Fruit fly (Drosophila melanogaster) whole organism, adult: ENCODE measurements around the gene CG13358.

ENCODE experiments used
- CG11617 ChIP-seq: fragments of 200-800 bp; sonication (Bioruptor generic); optimal IDR thresholded peaks from 2 replicates; lab custom pipeline; 2017; ENCODE audit warnings: mild to moderate bottlenecking, missing biosample characterization, missing genetic modification reagents, missing genetic modification characterization
- CG12768 ChIP-seq: fragments of 200-800 bp; sonication (Bioruptor generic); optimal IDR thresholded peaks from 2 replicates; lab custom pipeline; 2017; ENCODE audit warnings: missing biosample characterization, missing genetic modification characterization, mild to moderate bottlenecking, moderate library complexity, missing genetic modification reagents
- CG14711 ChIP-seq: fragments of 200-800 bp; sonication (Bioruptor generic); optimal IDR thresholded peaks from 2 replicates; lab custom pipeline; 2018; ENCODE audit warnings: missing biosample characterization, mild to moderate bottlenecking, missing genetic modification characterization, moderate library complexity
- CG1620 ChIP-seq: fragments of 200-800 bp; sonication (Bioruptor generic); optimal IDR thresholded peaks from 2 replicates; lab custom pipeline; 2016; ENCODE audit warnings: missing biosample characterization, missing genetic modification characterization
- CG33017 ChIP-seq: fragments of 200-800 bp; sonication (Bioruptor generic); optimal IDR thresholded peaks from 2 replicates; lab custom pipeline; 2018; ENCODE audit warnings: missing biosample characterization, mild to moderate bottlenecking, missing genetic modification characterization, moderate library complexity
- CG5204 ChIP-seq: fragments of 200-800 bp; sonication (Bioruptor generic); optimal IDR thresholded peaks from 2 replicates; lab custom pipeline; 2016; ENCODE audit warnings: missing biosample characterization, missing genetic modification characterization
- CG7045 ChIP-seq: fragments of 200-800 bp; sonication (Bioruptor generic); optimal IDR thresholded peaks from 2 replicates; lab custom pipeline; 2017; ENCODE audit warnings: missing biosample characterization, mild to moderate bottlenecking, missing genetic modification characterization
- CG7101 ChIP-seq: fragments of 200-800 bp; sonication (Bioruptor generic); optimal IDR thresholded peaks from 2 replicates; lab custom pipeline; 2018; ENCODE audit warnings: missing biosample characterization, mild to moderate bottlenecking, missing genetic modification characterization, moderate library complexity
- Clk ChIP-seq: fragments of 200-800 bp; sonication (Bioruptor generic); optimal IDR thresholded peaks from 2 replicates; lab custom pipeline; 2017; ENCODE audit warnings: missing biosample characterization, missing genetic modification characterization
- Crg-1 ChIP-seq: fragments of 200-800 bp; sonication (Bioruptor generic); optimal IDR thresholded peaks from 2 replicates; lab custom pipeline; 2016; ENCODE audit warnings: missing biosample characterization, missing genetic modification characterization
- Hr96 ChIP-seq: fragments of 200-800 bp; sonication (Bioruptor generic); optimal IDR thresholded peaks from 2 replicates; lab custom pipeline; 2016; ENCODE audit warnings: missing biosample characterization, missing genetic modification characterization
- Mnt ChIP-seq: fragments of 200-800 bp; sonication (Bioruptor generic); optimal IDR thresholded peaks from 2 replicates; lab custom pipeline; 2016; ENCODE audit warnings: missing biosample characterization, mild to moderate bottlenecking, missing genetic modification characterization
- bab1 ChIP-seq: fragments of 200-800 bp; sonication (Bioruptor generic); optimal IDR thresholded peaks from 3 replicates; lab custom pipeline; 2019; ENCODE audit warnings: missing biosample characterization, mild to moderate bottlenecking, missing genetic modification characterization, moderate library complexity
- cic ChIP-seq: fragments of 200-800 bp; sonication (Bioruptor generic); optimal IDR thresholded peaks from 2 replicates; lab custom pipeline; 2017; ENCODE audit warnings: missing biosample characterization, mild to moderate bottlenecking, missing genetic modification characterization, moderate library complexity
- cnc ChIP-seq, 2 experiments: fragments of >200 bp; optimal IDR thresholded peaks; 2 replicates each; lab custom pipeline; 2017
- kay ChIP-seq: fragments of 200-800 bp; sonication (Bioruptor generic); peaks from one replicate; lab custom pipeline; 2016; ENCODE audit warnings: missing biosample characterization, missing genetic modification characterization, borderline replicate concordance
- ovo ChIP-seq: fragments of 200-800 bp; sonication (Bioruptor generic); optimal IDR thresholded peaks from 2 replicates; lab custom pipeline; 2016; ENCODE audit warnings: missing biosample characterization, missing genetic modification characterization
- pad ChIP-seq: fragments of 200-800 bp; sonication (Bioruptor generic); optimal IDR thresholded peaks from 3 replicates; lab custom pipeline; 2017; ENCODE audit warnings: missing biosample characterization, missing genetic modification characterization, mild to moderate bottlenecking, moderate library complexity, missing genetic modification reagents
- tj ChIP-seq: fragments of 200-800 bp; sonication (Bioruptor generic); optimal IDR thresholded peaks from 3 replicates; lab custom pipeline; 2017; ENCODE audit warnings: missing biosample characterization, mild to moderate bottlenecking, missing genetic modification characterization, moderate library complexity
- toe ChIP-seq: fragments of 200-800 bp; sonication (Bioruptor generic); optimal IDR thresholded peaks from 2 replicates; lab custom pipeline; 2016; ENCODE audit warnings: missing biosample characterization, missing genetic modification characterization

Gene CG13358

dm6 chrX:824961-825360 is 20.2 kb upstream of the CG13358 start:
- TF ChIP-seq Hr96, result no peak
- TF ChIP-seq CG33017 (tag; lab: Kevin White, UChicago), result no peak
- no peak for TF ChIP-seq Crg-1 (GFP tag; lab: Kevin White, UChicago)
- no peak for TF ChIP-seq CG7101 (tag; lab: Kevin White, UChicago)
- TF ChIP-seq CG1620 (GFP tag; lab: Kevin White, UChicago), result no peak
- TF ChIP-seq CG14711 (tag; lab: Kevin White, UChicago), result no peak
- TF ChIP-seq CG7045, result no peak
- no peak for TF ChIP-seq ovo (GFP tag; lab: Kevin White, UChicago)
- no peak for TF ChIP-seq Clk (GFP tag; lab: Kevin White, UChicago)
- no peak for TF ChIP-seq tj (GFP tag; lab: Kevin White, UChicago)
- no peak for TF ChIP-seq cnc (optimal IDR thresholded peaks at IDR 0.05; lab: Kevin White, UChicago)
- no peak for TF ChIP-seq cic (GFP tag; lab: Kevin White, UChicago)
- no peak for TF ChIP-seq toe
- no peak for TF ChIP-seq bab1 (GFP tag; lab: Kevin White, UChicago)
- TF ChIP-seq kay, result no peak
- no peak for TF ChIP-seq CG12768 (GFP tag; lab: Kevin White, UChicago)
- no peak for TF ChIP-seq CG11617

DNA sequence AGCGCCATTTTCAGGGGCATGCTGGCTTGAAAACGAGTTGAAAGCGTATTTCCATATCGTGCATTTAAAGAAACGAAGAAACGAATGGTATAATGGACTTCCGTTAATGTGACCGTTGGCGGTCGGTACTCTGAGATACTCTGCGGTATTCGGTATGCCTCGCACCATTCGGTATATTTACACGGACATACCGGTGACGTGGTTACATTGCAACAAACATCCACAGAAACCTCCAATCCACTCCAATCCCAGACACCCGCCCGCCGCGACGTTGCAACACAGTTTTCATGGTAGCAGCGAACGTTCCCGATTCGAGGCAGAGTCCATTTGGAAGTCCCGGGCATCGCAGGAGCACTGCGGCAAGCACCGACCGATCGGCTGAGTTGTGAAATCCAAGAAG is 1.2 kb upstream of the CG13358 start, which contains the start of gene Sec22:
Gene Sec22 (plus strand): TSS at position 170 of the 400 bp plus-strand sequence.
- no peak for TF ChIP-seq Crg-1 (GFP tag; lab: Kevin White, UChicago)
- TF ChIP-seq ovo (GFP tag; lab: Kevin White, UChicago), result no peak
- TF ChIP-seq CG11617, result no peak
- TF ChIP-seq CG1620 (GFP tag; lab: Kevin White, UChicago), result peak; percentile 4
- TF ChIP-seq Hr96, result no peak
- no peak for TF ChIP-seq cic (GFP tag; lab: Kevin White, UChicago)
- TF ChIP-seq Mnt, result no peak
- peak; percentile 3 for TF ChIP-seq pad
- no peak for TF ChIP-seq CG12768 (GFP tag; lab: Kevin White, UChicago)
- no peak for TF ChIP-seq CG5204 (GFP tag; lab: Kevin White, UChicago)
- no peak for TF ChIP-seq toe
- no peak for TF ChIP-seq CG14711 (tag; lab: Kevin White, UChicago)
- peak; percentile 54 for TF ChIP-seq bab1 (GFP tag; lab: Kevin White, UChicago)
- no peak for TF ChIP-seq cnc (optimal IDR thresholded peaks at IDR 0.05; lab: Kevin White, UChicago)
- no peak for TF ChIP-seq kay
- no peak for TF ChIP-seq CG33017 (tag; lab: Kevin White, UChicago)
- no peak for TF ChIP-seq Clk (GFP tag; lab: Kevin White, UChicago)
- no peak for TF ChIP-seq CG7045
- no peak for TF ChIP-seq tj (GFP tag; lab: Kevin White, UChicago)
- peak; percentile 2 for TF ChIP-seq CG7101 (tag; lab: Kevin White, UChicago)

- TF ChIP-seq bab1 (GFP tag; lab: Kevin White, UChicago) (no peak), CG7045 (no peak), Clk (GFP tag; lab: Kevin White, UChicago) (no peak), kay (no peak), CG5204 (GFP tag; lab: Kevin White, UChicago) (no peak), ovo (GFP tag; lab: Kevin White, UChicago) (no peak), Mnt (no peak), CG14711 (tag; lab: Kevin White, UChicago) (no peak)
These were observed 1.4 kb downstream of the CG13358 start, which contains the start of gene CG13359 for dm6 chrX:803370-803769. CG13359 (minus strand) TSS chrX:803470.

- TF ChIP-seq CG7045, result no peak
- no peak for TF ChIP-seq CG14711 (tag; lab: Kevin White, UChicago)
- no peak for TF ChIP-seq CG5204 (GFP tag; lab: Kevin White, UChicago)
- peak; percentile 51 for TF ChIP-seq Mnt
- no peak for TF ChIP-seq bab1 (GFP tag; lab: Kevin White, UChicago)
- TF ChIP-seq pad, result peak; percentile 48
- no peak for TF ChIP-seq kay
- no peak for TF ChIP-seq cic (GFP tag; lab: Kevin White, UChicago)
- TF ChIP-seq CG7101 (tag; lab: Kevin White, UChicago), result no peak
- TF ChIP-seq ovo (GFP tag; lab: Kevin White, UChicago), result no peak
- no peak for TF ChIP-seq Clk (GFP tag; lab: Kevin White, UChicago)
- no peak for TF ChIP-seq CG11617
- TF ChIP-seq CG12768 (GFP tag; lab: Kevin White, UChicago), result no peak
- TF ChIP-seq CG1620 (GFP tag; lab: Kevin White, UChicago), result peak; percentile 63
- TF ChIP-seq tj (GFP tag; lab: Kevin White, UChicago), result no peak
- TF ChIP-seq Hr96, result peak; percentile 41
- TF ChIP-seq Crg-1 (GFP tag; lab: Kevin White, UChicago), result peak; percentile 63
- TF ChIP-seq cnc (optimal IDR thresholded peaks at IDR 0.05; lab: Kevin White, UChicago), result no peak
- no peak for TF ChIP-seq CG33017 (tag; lab: Kevin White, UChicago)
- TF ChIP-seq toe, result peak; percentile 27
These were observed 3.4 kb downstream of the CG13358 start, which contains the start of gene Rbf for dm6 chrX:801157-801872. Rbf (minus strand) TSS chrX:801479.

dm6 chrX:796397-796989 is 8.2 kb downstream of the CG13358 start:
- TF ChIP-seq Clk (GFP tag; lab: Kevin White, UChicago), result no peak
- no peak for TF ChIP-seq toe
- peak; percentile 48 for TF ChIP-seq Crg-1 (GFP tag; lab: Kevin White, UChicago)
- no peak for TF ChIP-seq CG11617
- TF ChIP-seq CG12768 (GFP tag; lab: Kevin White, UChicago), result no peak
- TF ChIP-seq CG7101 (tag; lab: Kevin White, UChicago), result peak; percentile 34
- no peak for TF ChIP-seq CG7045
- TF ChIP-seq CG5204 (GFP tag; lab: Kevin White, UChicago), result no peak
- TF ChIP-seq ovo (GFP tag; lab: Kevin White, UChicago), result peak; percentile 99
- no peak for TF ChIP-seq Hr96
- TF ChIP-seq tj (GFP tag; lab: Kevin White, UChicago), result peak; percentile 51
- TF ChIP-seq cnc (optimal IDR thresholded peaks at IDR 0.05; lab: Kevin White, UChicago), result no peak
- TF ChIP-seq CG1620 (GFP tag; lab: Kevin White, UChicago), result peak; percentile 55
- peak; percentile 95 for TF ChIP-seq Mnt
- no peak for TF ChIP-seq CG33017 (tag; lab: Kevin White, UChicago)
- TF ChIP-seq bab1 (GFP tag; lab: Kevin White, UChicago), result peak; percentile 84
- peak; percentile 51 for TF ChIP-seq cic (GFP tag; lab: Kevin White, UChicago)
- no peak for TF ChIP-seq kay
- TF ChIP-seq pad, result peak; percentile 92
- peak; percentile 35 for TF ChIP-seq CG14711 (tag; lab: Kevin White, UChicago)
